Fruit fly (Drosophila melanogaster) whole organism, wandering third instar larva: ENCODE measurements around the gene qjt.
A peak's percentile ranks its signal among the peaks of the same experiment; 100 is the strongest.

Experiments
- Abd-B ChIP-seq: fragments of >200 bp; optimal IDR thresholded peaks from 2 replicates; lab custom pipeline; 2017; ENCODE audit warnings: missing biosample characterization, missing genetic modification characterization
- CG32264 ChIP-seq: fragments of 200-800 bp; sonication (Bioruptor generic); optimal IDR thresholded peaks from 2 replicates; lab custom pipeline; 2016; ENCODE audit warnings: missing biosample characterization, missing genetic modification characterization
- CG9705 ChIP-seq: fragments of 200-800 bp; sonication (Bioruptor generic); optimal IDR thresholded peaks from 2 replicates; lab custom pipeline; 2018; ENCODE audit warnings: missing biosample characterization, mild to moderate bottlenecking, missing genetic modification characterization
- Dfd ChIP-seq: fragments of >200 bp; optimal IDR thresholded peaks from 2 replicates; lab custom pipeline; 2017; ENCODE audit warnings: missing biosample characterization, missing genetic modification characterization
- Myc ChIP-seq: fragments of >200 bp; optimal IDR thresholded peaks from 2 replicates; lab custom pipeline; 2017
- OdsH ChIP-seq: fragments of 200-800 bp; sonication (Bioruptor generic); optimal IDR thresholded peaks from 2 replicates; lab custom pipeline; 2016; ENCODE audit warnings: missing biosample characterization, mild to moderate bottlenecking, missing genetic modification characterization
- Rel ChIP-seq, 2 experiments: fragments of 200-800 bp; sonication (Bioruptor generic) in 1 of 2; optimal IDR thresholded peaks; 2 replicates in 1 of 2; 3 replicates in 1 of 2; lab custom pipeline; 2016 to 2019; ENCODE audit warnings: mild to moderate bottlenecking in 2 of 2, missing biosample characterization in 2 of 2, missing genetic modification characterization in 2 of 2, moderate library complexity in 1 of 2
- br ChIP-seq: fragments of 200-800 bp; sonication (Bioruptor generic); optimal IDR thresholded peaks from 2 replicates; lab custom pipeline; 2016; ENCODE audit warnings: missing biosample characterization, missing genetic modification characterization
- foxo ChIP-seq, 2 experiments: fragments of 200-800 bp; sonication (Bioruptor generic); optimal IDR thresholded peaks; 2 replicates in 1 of 2; 3 replicates in 1 of 2; lab custom pipeline; 2016 to 2017; ENCODE audit warnings: missing biosample characterization in 2 of 2, missing genetic modification characterization in 2 of 2
- lola ChIP-seq: fragments of >200 bp; optimal IDR thresholded peaks from 2 replicates; lab custom pipeline; 2017; ENCODE audit warnings: missing biosample characterization, missing genetic modification characterization
- psq ChIP-seq: fragments of 200-800 bp; sonication (Bioruptor generic); optimal IDR thresholded peaks from 3 replicates; lab custom pipeline; 2017; ENCODE audit warnings: missing biosample characterization, mild to moderate bottlenecking, missing genetic modification characterization, moderate library complexity
- rgr ChIP-seq: fragments of 200-800 bp; sonication (Bioruptor generic); optimal IDR thresholded peaks from 3 replicates; lab custom pipeline; 2016; ENCODE audit warnings: missing biosample characterization, mild to moderate bottlenecking, missing genetic modification characterization
- tai ChIP-seq: sonication (Bioruptor generic); optimal IDR thresholded peaks from 2 replicates; lab custom pipeline; 2016; ENCODE audit warnings: missing biosample characterization, missing genetic modification characterization
- usp ChIP-seq: fragments of >200 bp; optimal IDR thresholded peaks from 2 replicates; lab custom pipeline; 2017; ENCODE audit warnings: missing biosample characterization, missing genetic modification characterization

dm6 chr3L:17432947-17433346 lies 45.9 kb upstream of the qjt start, which contains the start of gene frc:
- TF ChIP-seq Myc (lab: Kevin White, UChicago), result no peak
- TF ChIP-seq br (GFP tag; lab: Kevin White, UChicago), result no peak
- TF ChIP-seq lola (GFP tag; lab: Kevin White, UChicago), result no peak
- no peak for TF ChIP-seq psq (GFP tag; lab: Kevin White, UChicago)
- TF ChIP-seq tai (GFP tag; lab: Kevin White, UChicago), result no peak
- no peak for TF ChIP-seq foxo (GFP tag; optimal IDR thresholded peaks at IDR 0.05; lab: Kevin White, UChicago)
- TF ChIP-seq Abd-B, result no peak
- TF ChIP-seq OdsH (GFP tag; lab: Kevin White, UChicago), result no peak
- TF ChIP-seq rgr, result no peak
- TF ChIP-seq usp (GFP tag; lab: Kevin White, UChicago), result no peak
- no peak for TF ChIP-seq CG9705 (GFP tag; lab: Kevin White, UChicago)
- TF ChIP-seq CG32264 (GFP tag; lab: Kevin White, UChicago), result no peak
- no peak for TF ChIP-seq Dfd
- no peak for TF ChIP-seq Rel (GFP tag; optimal IDR thresholded peaks at IDR 0.05; lab: Kevin White, UChicago)
- TF ChIP-seq Rel (tag; optimal IDR thresholded peaks at IDR 0.05; lab: Kevin White, UChicago), result peak; percentile 5
